Worm (Caenorhabditis elegans): Measurements from ENCODE around the gene rap-3.
A peak's percentile ranks its signal among the peaks of the same experiment; 100 is the strongest.
"Not testable (repeated sequence)": the region's sequence is repeated elsewhere in the genome, so short reads cannot be mapped to it uniquely, and the experiment has no call there.

rap-3 gene

DNA sequence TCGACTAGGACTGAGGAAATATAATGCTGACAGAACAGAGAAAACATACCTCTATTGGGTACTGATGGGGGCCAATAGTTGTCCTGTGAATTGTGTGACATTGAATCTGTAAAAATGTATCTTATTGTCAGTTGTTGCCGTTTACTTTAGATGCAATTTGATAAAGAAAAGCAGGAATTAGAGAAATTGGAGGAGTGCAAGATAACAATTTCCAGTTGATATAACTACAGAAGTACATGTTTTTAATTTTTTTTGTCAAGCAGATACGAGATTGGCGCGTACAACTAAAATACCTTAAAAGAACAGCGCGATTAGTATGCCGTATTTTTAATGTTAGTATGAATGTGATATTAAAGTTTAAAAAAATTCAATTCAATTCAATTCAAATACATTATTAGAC is 41.0 kb downstream of the rap-3 start, which contains the start of gene zip-6:
Gene zip-6 (minus strand): TSS at position 101 of the 400 bp plus-strand sequence.
- TF ChIP-seq unc-62 (GFP tag; optimal IDR thresholded peaks at IDR 0.05 in 1 of 2) (peak in 1 of 2 experiments; percentile 53), unc-62 (tag; optimal IDR thresholded peaks at IDR 0.05) (no peak), zip-2 (tag; optimal IDR thresholded peaks at IDR 0.05) (no peak), nhr-28 (tag; optimal IDR thresholded peaks at IDR 0.05) (no peak)

DNA sequence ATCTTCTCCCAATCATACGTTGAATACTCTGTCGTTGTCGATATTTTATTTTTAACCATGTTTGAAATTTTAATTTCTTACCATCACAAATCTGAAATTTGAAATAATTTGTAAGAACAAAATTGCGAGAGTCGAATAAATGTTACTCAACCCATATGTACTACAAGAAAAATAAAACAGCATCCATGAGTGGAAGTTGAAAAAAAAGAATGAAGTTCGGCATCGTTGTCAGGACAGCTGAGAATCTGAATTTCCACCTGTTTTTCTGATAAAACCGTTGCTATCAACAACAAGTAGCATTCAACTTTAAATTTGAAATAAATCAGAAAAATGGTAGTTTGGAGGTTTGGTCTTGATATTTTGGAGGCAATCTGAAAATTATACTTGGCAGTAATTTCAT is 46.8 kb downstream of the rap-3 start, which contains the start of gene C29F4.3:
Gene C29F4.3 (minus strand): TSS at position 101 of the 400 bp plus-strand sequence.
- TF ChIP-seq pha-4 (GFP tag; IDR thresholded peaks at IDR 0.05) (no peak), pha-4 (tag; optimal IDR thresholded peaks at IDR 0.05) (no peak)

DNA sequence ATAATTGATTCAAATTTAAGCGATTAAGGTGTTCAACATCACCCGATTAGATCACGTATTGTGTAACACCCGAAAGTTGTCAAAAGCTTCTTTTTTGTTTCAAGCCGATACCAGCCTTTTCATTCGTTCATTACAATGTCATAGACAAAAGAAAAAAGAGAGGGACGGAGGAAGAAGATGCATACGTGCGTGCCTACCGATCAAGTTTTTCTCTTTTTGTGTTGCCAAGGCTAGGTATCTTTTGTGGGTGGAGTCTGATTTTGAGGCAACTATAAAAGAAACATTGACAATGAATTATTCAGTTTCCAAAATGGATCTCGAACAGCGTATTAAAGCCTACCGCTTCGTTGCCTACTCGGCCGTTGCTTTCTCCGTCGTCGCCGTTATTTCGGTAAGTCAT is 48.1 kb downstream of the rap-3 start, which contains the start of gene col-125:
Gene col-125 (plus strand): TSS at position 301 of the 400 bp plus-strand sequence.
- TF ChIP-seq dpl-1 (GFP tag; optimal IDR thresholded peaks at IDR 0.05) (no peak), hlh-11 (tag; optimal IDR thresholded peaks at IDR 0.05) (no peak), F37D6.2 (tag; optimal IDR thresholded peaks at IDR 0.05) (no peak), nhr-6 (tag; optimal IDR thresholded peaks at IDR 0.05) (no peak), aha-1 (tag) (peak; percentile 23), php-3 (GFP tag; IDR thresholded peaks at IDR 0.05) (no peak), lin-15B (tag; optimal IDR thresholded peaks at IDR 0.05) (no peak), lin-38 (GFP tag; IDR thresholded peaks at IDR 0.05) (no peak), zip-11 (GFP tag; IDR thresholded peaks at IDR 0.05) (no peak), attf-4 (tag; optimal IDR thresholded peaks at IDR 0.05) (no peak), mdt-29 (GFP tag; IDR thresholded peaks at IDR 0.05) (no peak), nhr-10 (tag; optimal IDR thresholded peaks at IDR 0.05) (no peak), ama-1 (optimal IDR thresholded peaks at IDR 0.05) (peak; percentile 28)

ce11 chrIV:11225715-11226475 is 48.8 kb downstream of the rap-3 start:
- TF ChIP-seq pha-4 (GFP tag; IDR thresholded peaks at IDR 0.05) (peak; percentile 22; the same call in 1 of the 2 replicates), madf-5 (GFP tag; IDR thresholded peaks at IDR 0.05) (peak in 1 of 2 experiments; percentile 92; a peak in 2 of 4 replicates), set-16 (GFP tag; IDR thresholded peaks at IDR 0.05) (peak; percentile 99), egl-43 (GFP tag; IDR thresholded peaks at IDR 0.05) (peak; percentile 66; the same call in 1 of the 2 replicates), T26A8.4 (GFP tag; IDR thresholded peaks at IDR 0.05) (peak; percentile 61; the same call in 1 of the 2 replicates), hlh-11 (tag; optimal IDR thresholded peaks at IDR 0.05) (peak; percentile 7), snpc-1.2 (GFP tag; IDR thresholded peaks at IDR 0.05) (peak; percentile 31; the same call in 1 of the 2 replicates)
- TF ChIP-seq pha-4 (tag; optimal IDR thresholded peaks at IDR 0.05) = not testable (repeated sequence)

ce11 chrIV:11226545-11226944 is 49.5 kb downstream of the rap-3 start:
- TF ChIP-seq lin-29 (GFP tag; IDR thresholded peaks at IDR 0.05) (no peak), aha-1 (tag) (peak; percentile 15), mep-1 (tag; optimal IDR thresholded peaks at IDR 0.05) (peak; percentile 55)
